Fruit fly (Drosophila melanogaster) whole organism, prepupa: ENCODE measurements around the gene CG3566.

Source experiments
- Blimp-1 ChIP-seq: fragments of 200-800 bp; sonication (Bioruptor generic); optimal IDR thresholded peaks from 3 replicates; lab custom pipeline; 2017; ENCODE audit warnings: missing biosample characterization, missing genetic modification characterization, mild to moderate bottlenecking, moderate library complexity, missing genetic modification reagents
- CG10631 ChIP-seq: fragments of 200-800 bp; sonication (Bioruptor generic); optimal IDR thresholded peaks from 2 replicates; lab custom pipeline; 2016; ENCODE audit warnings: missing biosample characterization, missing genetic modification characterization
- CG10669 ChIP-seq: fragments of 200-800 bp; sonication (Bioruptor generic); optimal IDR thresholded peaks from 3 replicates; lab custom pipeline; 2018; ENCODE audit warnings: missing biosample characterization, mild to moderate bottlenecking, missing genetic modification characterization, moderate library complexity
- CG11902 ChIP-seq: fragments of 200-800 bp; sonication (Bioruptor generic); optimal IDR thresholded peaks from 3 replicates; lab custom pipeline; 2016; ENCODE audit warnings: missing biosample characterization, missing genetic modification characterization
- CG15336 ChIP-seq: fragments of 200-800 bp; sonication (Bioruptor generic); IDR thresholded peaks from 2 replicates; pipeline ENCODE4 v1.3.6; 2022; ENCODE audit warnings: missing biosample characterization, missing genetic modification characterization
- CG1621 ChIP-seq: fragments of 200-800 bp; sonication (Bioruptor generic); optimal IDR thresholded peaks from 3 replicates; lab custom pipeline; 2018; ENCODE audit warnings: missing biosample characterization, mild to moderate bottlenecking, missing genetic modification characterization
- CG3032 ChIP-seq: fragments of 200-800 bp; optimal IDR thresholded peaks from 2 replicates; lab custom pipeline; 2019; ENCODE audit warnings: missing biosample characterization, mild to moderate bottlenecking, missing genetic modification characterization, moderate library complexity
- CG31627 ChIP-seq: fragments of 200-800 bp; sonication (Bioruptor generic); optimal IDR thresholded peaks from 3 replicates; lab custom pipeline; 2016; ENCODE audit warnings: missing biosample characterization, missing genetic modification characterization
- CG32006 ChIP-seq: fragments of 200-800 bp; sonication (Bioruptor generic); optimal IDR thresholded peaks from 3 replicates; lab custom pipeline; 2017; ENCODE audit warnings: missing biosample characterization, mild to moderate bottlenecking, missing genetic modification characterization
- CG34406 ChIP-seq: fragments of 200-800 bp; sonication (Bioruptor generic); optimal IDR thresholded peaks from 3 replicates; lab custom pipeline; 2016; ENCODE audit warnings: missing biosample characterization, missing genetic modification characterization
- CG3919 ChIP-seq: fragments of 200-800 bp; sonication (Bioruptor generic); optimal IDR thresholded peaks from 3 replicates; lab custom pipeline; 2016; ENCODE audit warnings: missing biosample characterization, missing genetic modification characterization
- CG4318 ChIP-seq: fragments of 200-800 bp; sonication (Bioruptor generic); optimal IDR thresholded peaks from 3 replicates; lab custom pipeline; 2017; ENCODE audit warnings: missing biosample characterization, mild to moderate bottlenecking, missing genetic modification characterization
- CG6792 ChIP-seq: fragments of 200-800 bp; sonication (Bioruptor generic); optimal IDR thresholded peaks from 3 replicates; lab custom pipeline; 2016; ENCODE audit warnings: missing biosample characterization, missing genetic modification characterization
- CG6808 ChIP-seq: fragments of 200-800 bp; sonication (Bioruptor generic); optimal IDR thresholded peaks from 3 replicates; lab custom pipeline; 2017; ENCODE audit warnings: missing biosample characterization, missing genetic modification characterization, mild to moderate bottlenecking, moderate library complexity, missing genetic modification reagents
- CG7368 ChIP-seq: fragments of 200-800 bp; sonication (Bioruptor generic); optimal IDR thresholded peaks from 3 replicates; lab custom pipeline; 2016; ENCODE audit warnings: missing biosample characterization, missing genetic modification characterization
- CG8632 ChIP-seq: fragments of 200-800 bp; sonication (Bioruptor generic); optimal IDR thresholded peaks from 3 replicates; lab custom pipeline; 2016; ENCODE audit warnings: missing biosample characterization, missing genetic modification characterization
- CG9139 ChIP-seq: fragments of 200-800 bp; sonication (Bioruptor generic); optimal IDR thresholded peaks from 3 replicates; lab custom pipeline; 2017; ENCODE audit warnings: missing biosample characterization, mild to moderate bottlenecking, missing genetic modification characterization
- Eip75B ChIP-seq: fragments of 200-800 bp; sonication (Bioruptor generic); optimal IDR thresholded peaks from 3 replicates; lab custom pipeline; 2016; ENCODE audit warnings: missing biosample characterization, missing genetic modification characterization
- Ets21C ChIP-seq: fragments of 200-800 bp; sonication (Bioruptor generic); optimal IDR thresholded peaks from 3 replicates; lab custom pipeline; 2016; ENCODE audit warnings: missing biosample characterization, missing genetic modification characterization
- Ets96B ChIP-seq: fragments of 200-800 bp; optimal IDR thresholded peaks from 2 replicates; lab custom pipeline; 2019; ENCODE audit warnings: missing biosample characterization, mild to moderate bottlenecking, missing genetic modification characterization, moderate library complexity
- Hr38 ChIP-seq: sonication (Bioruptor generic); optimal IDR thresholded peaks from 2 replicates; lab custom pipeline; 2016; ENCODE audit warnings: missing biosample characterization, missing genetic modification characterization
- Hr39 ChIP-seq: fragments of 200-800 bp; sonication (Bioruptor generic); optimal IDR thresholded peaks from 2 replicates; lab custom pipeline; 2016; ENCODE audit warnings: missing biosample characterization, missing genetic modification characterization
- Hr4 ChIP-seq: fragments of 200-800 bp; sonication (Bioruptor generic); optimal IDR thresholded peaks from 3 replicates; lab custom pipeline; 2016; ENCODE audit warnings: missing biosample characterization, missing genetic modification characterization
- Lpt ChIP-seq: fragments of 200-800 bp; sonication (Bioruptor generic); optimal IDR thresholded peaks from 3 replicates; lab custom pipeline; 2016; ENCODE audit warnings: missing biosample characterization, missing genetic modification characterization
- Met ChIP-seq: fragments of 200-800 bp; sonication (Bioruptor generic); optimal IDR thresholded peaks from 3 replicates; lab custom pipeline; 2016; ENCODE audit warnings: missing biosample characterization, missing genetic modification characterization
- OdsH ChIP-seq: fragments of 200-800 bp; sonication (Bioruptor generic); optimal IDR thresholded peaks from 3 replicates; lab custom pipeline; 2016; ENCODE audit warnings: missing biosample characterization, missing genetic modification characterization
- Smox ChIP-seq: fragments of 200-800 bp; sonication (Bioruptor generic); optimal IDR thresholded peaks from 3 replicates; lab custom pipeline; 2016; ENCODE audit warnings: missing biosample characterization, missing genetic modification characterization
- Sox102F ChIP-seq: fragments of 200-800 bp; sonication (Bioruptor generic); optimal IDR thresholded peaks from 2 replicates; lab custom pipeline; 2016; ENCODE audit warnings: missing biosample characterization, mild to moderate bottlenecking, missing genetic modification characterization
- Sox14 ChIP-seq: fragments of 200-800 bp; sonication (Bioruptor generic); optimal IDR thresholded peaks from 3 replicates; lab custom pipeline; 2016; ENCODE audit warnings: missing biosample characterization, missing genetic modification characterization
- Sox15 ChIP-seq: fragments of 200-800 bp; sonication (Bioruptor generic); optimal IDR thresholded peaks from 3 replicates; lab custom pipeline; 2016; ENCODE audit warnings: missing biosample characterization, missing genetic modification characterization
- achi ChIP-seq: fragments of 200-800 bp; sonication (Bioruptor generic); optimal IDR thresholded peaks from 3 replicates; lab custom pipeline; 2016; ENCODE audit warnings: missing biosample characterization, missing genetic modification characterization
- acj6 ChIP-seq: fragments of 200-800 bp; sonication (Bioruptor generic); optimal IDR thresholded peaks from 3 replicates; lab custom pipeline; 2016; ENCODE audit warnings: missing biosample characterization, missing genetic modification characterization
- dac ChIP-seq: fragments of 200-800 bp; sonication (Bioruptor generic); optimal IDR thresholded peaks from 2 replicates; lab custom pipeline; 2017; ENCODE audit warnings: missing biosample characterization, mild to moderate bottlenecking, missing genetic modification characterization
- dsx ChIP-seq: fragments of 200-800 bp; optimal IDR thresholded peaks from 3 replicates; lab custom pipeline; 2019; ENCODE audit warnings: missing biosample characterization, mild to moderate bottlenecking, missing genetic modification characterization, moderate library complexity; ENCODE audit not compliant: poor library complexity, severe bottlenecking
- eg ChIP-seq: fragments of 200-800 bp; sonication (Bioruptor generic); IDR thresholded peaks from 3 replicates; pipeline ENCODE4 v1.3.6; 2022; ENCODE audit warnings: missing biosample characterization, missing genetic modification characterization
- esn ChIP-seq: fragments of 200-800 bp; sonication (Bioruptor generic); optimal IDR thresholded peaks from 2 replicates; lab custom pipeline; 2016; ENCODE audit warnings: missing biosample characterization, mild to moderate bottlenecking, missing genetic modification characterization, moderate library complexity
- fd59A ChIP-seq: fragments of 200-800 bp; sonication (Bioruptor generic); optimal IDR thresholded peaks from 2 replicates; lab custom pipeline; 2017; ENCODE audit warnings: missing biosample characterization, mild to moderate bottlenecking, missing genetic modification characterization, missing genetic modification reagents
- fd85E ChIP-seq: fragments of 200-800 bp; sonication (Bioruptor generic); optimal IDR thresholded peaks from 3 replicates; lab custom pipeline; 2016; ENCODE audit warnings: missing biosample characterization, missing genetic modification characterization
- fkh ChIP-seq: fragments of 200-800 bp; sonication (Bioruptor generic); optimal IDR thresholded peaks from 3 replicates; lab custom pipeline; 2017; ENCODE audit warnings: missing biosample characterization, mild to moderate bottlenecking, missing genetic modification characterization, moderate library complexity
- lz ChIP-seq: fragments of 200-800 bp; sonication (Bioruptor generic); optimal IDR thresholded peaks from 3 replicates; lab custom pipeline; 2016; ENCODE audit warnings: missing biosample characterization, missing genetic modification characterization
- net ChIP-seq: fragments of 200-800 bp; sonication (Bioruptor generic); optimal IDR thresholded peaks from 3 replicates; lab custom pipeline; 2016; ENCODE audit warnings: missing biosample characterization, missing genetic modification characterization
- salr ChIP-seq, 2 experiments: fragments of 200-800 bp; sonication (Bioruptor generic); optimal IDR thresholded peaks; 3 replicates each; lab custom pipeline; 2016 to 2018; ENCODE audit warnings: missing biosample characterization in 2 of 2, missing genetic modification characterization in 2 of 2, mild to moderate bottlenecking in 1 of 2
- spab ChIP-seq: fragments of 200-800 bp; sonication (Bioruptor generic); optimal IDR thresholded peaks from 2 replicates; lab custom pipeline; 2017; ENCODE audit warnings: missing biosample characterization, mild to moderate bottlenecking, missing genetic modification characterization, missing genetic modification reagents
- svp ChIP-seq: fragments of 200-800 bp; sonication (Bioruptor generic); peaks from one replicate; lab custom pipeline; 2016; ENCODE audit warnings: missing biosample characterization, missing genetic modification characterization
- topi ChIP-seq: fragments of 200-800 bp; sonication (Bioruptor generic); optimal IDR thresholded peaks from 3 replicates; lab custom pipeline; 2016; ENCODE audit warnings: missing biosample characterization, missing genetic modification characterization

The CG3566 gene

dm6 chrX:6267187-6267711 lies 9.3 kb downstream of the CG3566 start, which contains the start of gene schlank (continued):
- TF ChIP-seq Hr39 (GFP tag; lab: Kevin White, UChicago): peak; percentile 70
- TF ChIP-seq CG32006 (GFP tag; lab: Kevin White, UChicago): no peak
- TF ChIP-seq Met (GFP tag; lab: Kevin White, UChicago): peak; percentile 54
- no peak for TF ChIP-seq spab (GFP tag; lab: Kevin White, UChicago)
- TF ChIP-seq CG3919 (GFP tag; lab: Kevin White, UChicago): peak; percentile 41
- peak; percentile 12 for TF ChIP-seq fd59A
- TF ChIP-seq esn (GFP tag; lab: Kevin White, UChicago): peak; percentile 61
- TF ChIP-seq, all 60 proteins: peak for 36

DNA sequence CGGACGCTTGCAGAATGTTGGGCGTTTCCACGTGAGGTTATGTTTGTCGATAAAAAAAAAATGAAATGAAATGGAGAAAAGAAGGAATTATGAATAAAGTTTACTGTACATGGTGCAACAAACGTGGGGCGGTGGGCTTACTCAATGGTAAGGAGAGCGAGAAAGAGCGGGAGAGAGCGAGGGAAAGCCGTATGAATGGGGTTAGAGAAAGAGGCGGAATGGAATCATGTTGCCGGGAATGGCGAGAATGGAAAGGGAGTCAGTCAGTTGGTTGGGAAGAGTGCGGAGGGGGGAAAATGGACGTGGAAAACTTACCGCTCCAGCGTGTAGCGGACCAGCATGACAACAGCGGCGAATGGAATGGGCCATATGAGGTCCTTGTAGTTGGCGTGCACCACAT lies 10.4 kb downstream of the CG3566 start:
- TF ChIP-seq eg (GFP tag; lab: Robert Waterston, UW): no peak
- no peak for TF ChIP-seq Ets21C (GFP tag; lab: Kevin White, UChicago)
- no peak for TF ChIP-seq net (GFP tag; lab: Kevin White, UChicago)
- TF ChIP-seq CG8632 (GFP tag; lab: Kevin White, UChicago): no peak

dm6 chrX:6265456-6265877 lies 11.1 kb downstream of the CG3566 start:
- TF ChIP-seq fd85E (GFP tag; lab: Kevin White, UChicago) (peak; percentile 71), CG6808 (GFP tag; lab: Kevin White, UChicago) (peak; percentile 83), fd59A (peak; percentile 82), spab (GFP tag; lab: Kevin White, UChicago) (peak; percentile 85), Sox14 (peak; percentile 92), CG4318 (GFP tag; lab: Kevin White, UChicago) (peak; percentile 96), Hr4 (peak; percentile 97), Lpt (GFP tag; lab: Kevin White, UChicago) (peak; percentile 97), dac (peak; percentile 97), Ets96B (tag; lab: Kevin White, UChicago) (peak; percentile 78), CG10669 (GFP tag; lab: Kevin White, UChicago) (peak; percentile 88), CG9139 (GFP tag; lab: Kevin White, UChicago) (peak; percentile 73), net (GFP tag; lab: Kevin White, UChicago) (peak; percentile 96), CG11902 (peak; percentile 87), CG7368 (GFP tag; lab: Kevin White, UChicago) (peak; percentile 87), eg (GFP tag; lab: Robert Waterston, UW) (peak; percentile 93), esn (GFP tag; lab: Kevin White, UChicago) (peak; percentile 93), CG34406 (GFP tag; lab: Kevin White, UChicago) (peak; percentile 93), CG31627 (GFP tag; lab: Kevin White, UChicago) (peak; percentile 89), CG6792 (GFP tag; lab: Kevin White, UChicago) (peak; percentile 93), Sox15 (GFP tag; lab: Kevin White, UChicago) (peak; percentile 92), OdsH (GFP tag; lab: Kevin White, UChicago) (peak; percentile 95), Blimp-1 (peak; percentile 44), CG3032 (tag; lab: Kevin White, UChicago) (peak; percentile 80), achi (GFP tag; lab: Kevin White, UChicago) (peak; percentile 94), Ets21C (GFP tag; lab: Kevin White, UChicago) (peak; percentile 84), CG1621 (tag; lab: Kevin White, UChicago) (peak; percentile 86), Hr38 (GFP tag; lab: Kevin White, UChicago) (peak; percentile 64), Met (GFP tag; lab: Kevin White, UChicago) (peak; percentile 91), dsx (GFP tag; lab: Kevin White, UChicago) (peak; percentile 74), fkh (GFP tag; lab: Kevin White, UChicago) (peak; percentile 65), CG15336 (GFP tag; lab: Robert Waterston, UW) (peak; percentile 96), Smox (GFP tag; lab: Kevin White, UChicago) (peak; percentile 89), acj6 (peak; percentile 90), CG32006 (GFP tag; lab: Kevin White, UChicago) (peak; percentile 98), Eip75B (peak; percentile 94), svp (peak; percentile 94), CG10631 (GFP tag; lab: Kevin White, UChicago) (peak; percentile 92), Sox102F (peak; percentile 91), Hr39 (GFP tag; lab: Kevin White, UChicago) (peak; percentile 91), topi (GFP tag; lab: Kevin White, UChicago) (peak; percentile 92), salr (GFP tag; optimal IDR thresholded peaks at IDR 0.05; lab: Kevin White, UChicago) (peak; percentile 67 to 95), lz (peak; percentile 92)
